1 fruit fly cellular context compared by ENCODE assay signal in the genomic region with DNA sequence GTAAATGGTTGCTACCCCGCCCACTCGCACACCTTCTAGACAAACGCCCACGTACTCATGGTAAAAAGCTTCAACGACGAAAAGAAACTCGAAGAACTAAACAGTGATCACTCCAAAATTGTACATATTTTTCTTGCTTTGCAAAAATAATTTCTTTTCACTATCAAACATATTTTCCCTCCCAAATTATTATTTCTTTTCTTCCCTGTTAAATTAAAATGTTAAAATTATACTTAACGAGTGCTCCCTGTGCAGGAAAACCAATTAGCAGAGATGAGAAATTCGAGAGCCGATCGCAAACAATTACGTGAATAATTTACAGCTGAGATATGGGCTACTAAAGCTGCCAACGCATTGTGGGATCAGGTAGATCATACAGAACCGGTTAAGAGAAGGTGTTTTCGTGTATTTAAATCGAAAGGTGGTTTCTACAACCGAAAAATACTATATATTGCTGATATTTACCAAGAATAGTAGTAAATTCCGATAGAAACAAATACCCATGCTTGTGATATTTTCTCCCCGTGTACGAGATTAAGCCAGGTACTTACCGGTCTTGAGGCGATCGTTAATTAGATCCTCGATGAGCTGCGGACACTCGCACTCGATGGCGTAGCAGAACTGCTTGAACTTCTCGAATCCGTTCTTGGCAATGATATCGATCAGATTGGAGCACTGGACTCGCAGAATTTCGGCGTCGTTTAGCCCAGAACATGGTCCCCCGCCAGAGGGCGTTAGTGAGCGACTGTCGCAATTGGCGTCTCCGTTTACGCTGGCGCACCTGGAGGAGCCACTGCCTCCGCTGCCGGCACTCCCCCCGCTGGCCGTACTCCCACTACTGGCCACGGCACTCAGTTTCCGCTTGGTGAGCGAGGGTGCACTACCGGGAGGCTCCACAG.
A peak's percentile ranks its signal among the peaks of the same experiment; 100 is the strongest.
TF ChIP-seq lines count a peak whose summit lies in the region.

No protein-coding gene starts in this region.

TF ChIP-seq in whole organism, embryonic, 481 proteins besides CTCF, POLR2A, EP300 and RAD21 (continued from another document):
- TF ChIP-seq CG2712 (tag; optimal IDR thresholded peaks at IDR 0.05; lab: Kevin White, UChicago) (peak; percentile 3), kni (GFP tag; optimal IDR thresholded peaks at IDR 0.05; lab: Kevin White, UChicago) (no peak), CG6254 (GFP tag; optimal IDR thresholded peaks at IDR 0.05; lab: Kevin White, UChicago) (no peak), stwl (tag; optimal IDR thresholded peaks at IDR 0.05; lab: Kevin White, UChicago) (no peak), CG32532 (GFP tag; IDR thresholded peaks at IDR 0.05; lab: Robert Waterston, UW) (peak; percentile 60; the same call in 1 of the 2 replicates), CG6689 (GFP tag; IDR thresholded peaks at IDR 0.05; lab: Robert Waterston, UW) (peak; percentile 48), Pdp1 (GFP tag; optimal IDR thresholded peaks at IDR 0.05; lab: Kevin White, UChicago) (peak; percentile 2 to 31), CG9797 (GFP tag; optimal IDR thresholded peaks at IDR 0.05; lab: Kevin White, UChicago) (no peak), D19B (GFP tag; optimal IDR thresholded peaks at IDR 0.05; lab: Kevin White, UChicago) (no peak), slp2 (GFP tag; optimal IDR thresholded peaks at IDR 0.05; lab: Kevin White, UChicago) (no peak), CG1529 (GFP tag; optimal IDR thresholded peaks at IDR 0.05; lab: Kevin White, UChicago) (no peak), CG1832 (GFP tag; optimal IDR thresholded peaks at IDR 0.05; lab: Kevin White, UChicago) (no peak), YL-1 (GFP tag; optimal IDR thresholded peaks at IDR 0.05; lab: Kevin White, UChicago) (no peak), Six4 (GFP tag; optimal IDR thresholded peaks at IDR 0.05; lab: Kevin White, UChicago) (no peak), bbx (GFP tag; IDR thresholded peaks at IDR 0.05; lab: Robert Waterston, UW; ENCODE audit: partially characterized antibody) (no peak), ewg (GFP tag; optimal IDR thresholded peaks at IDR 0.05; lab: Kevin White, UChicago) (no peak), CG34422 (GFP tag; IDR thresholded peaks at IDR 0.05; lab: Robert Waterston, UW) (peak; percentile 29; the same call in 1 of the 3 replicates), gfzf (GFP tag; optimal IDR thresholded peaks at IDR 0.05; lab: Kevin White, UChicago) (no peak), pnt (GFP tag; optimal IDR thresholded peaks at IDR 0.05; lab: Kevin White, UChicago) (no peak), Bdp1 (GFP tag; optimal IDR thresholded peaks at IDR 0.05; lab: Kevin White, UChicago) (no peak), trem (tag; optimal IDR thresholded peaks at IDR 0.05; lab: Kevin White, UChicago) (no peak), Dip2 (GFP tag; IDR thresholded peaks at IDR 0.05; lab: Robert Waterston, UW) (no peak), Adf1 (GFP tag; IDR thresholded peaks at IDR 0.05; lab: Robert Waterston, UW) (no peak), Mes4 (GFP tag; optimal IDR thresholded peaks at IDR 0.05; lab: Kevin White, UChicago) (no peak), PHDP (tag; optimal IDR thresholded peaks at IDR 0.05; lab: Kevin White, UChicago) (peak; percentile 46), shn (GFP tag; optimal IDR thresholded peaks at IDR 0.05; lab: Kevin White, UChicago) (no peak), Jarid2 (GFP tag; optimal IDR thresholded peaks at IDR 0.05; lab: Kevin White, UChicago) (no peak), Drgx (GFP tag; IDR thresholded peaks at IDR 0.05; lab: Robert Waterston, UW) (no peak), CG6175 (GFP tag; IDR thresholded peaks at IDR 0.05; lab: Robert Waterston, UW) (no peak), slou (GFP tag; optimal IDR thresholded peaks at IDR 0.05; lab: Kevin White, UChicago) (no peak), Tbp (GFP tag; optimal IDR thresholded peaks at IDR 0.05; lab: Kevin White, UChicago) (no peak), sqz (GFP tag; optimal IDR thresholded peaks at IDR 0.05; lab: Kevin White, UChicago) (no peak), gcm (GFP tag; optimal IDR thresholded peaks at IDR 0.05; lab: Kevin White, UChicago) (no peak), CG12744 (GFP tag; optimal IDR thresholded peaks at IDR 0.05; lab: Kevin White, UChicago) (no peak), tup (GFP tag; optimal IDR thresholded peaks at IDR 0.05; lab: Kevin White, UChicago) (no peak), phol (tag; optimal IDR thresholded peaks at IDR 0.05; lab: Kevin White, UChicago) (no peak), gem (tag; optimal IDR thresholded peaks at IDR 0.05; lab: Kevin White, UChicago) (peak; percentile 57), CG3065 (GFP tag; optimal IDR thresholded peaks at IDR 0.05; lab: Kevin White, UChicago) (no peak), Side (GFP tag; optimal IDR thresholded peaks at IDR 0.05; lab: Kevin White, UChicago) (no peak), NFAT (GFP tag; IDR thresholded peaks at IDR 0.05; lab: Robert Waterston, UW) (no peak; the same call in 1 of the 2 replicates), CG4328 (GFP tag; optimal IDR thresholded peaks at IDR 0.05; lab: Kevin White, UChicago) (no peak), fu2 (GFP tag; optimal IDR thresholded peaks at IDR 0.05; lab: Kevin White, UChicago) (no peak), CG13123 (GFP tag; optimal IDR thresholded peaks at IDR 0.05; lab: Kevin White, UChicago) (no peak)
TF ChIP-seq in whole organism, embryonic: peak in this region for 126.
